Worm (Caenorhabditis elegans): Measurements from ENCODE around the gene prp-9.

Gene prp-9

ce11 chrII:8483124-8483792, 41.9 kb downstream of the prp-9 start:
- TF ChIP-seq dmd-4 (tag; optimal IDR thresholded peaks at IDR 0.05; ENCODE audit: borderline replicate concordance): no peak
- no peak for TF ChIP-seq nhr-11 (tag; optimal IDR thresholded peaks at IDR 0.05)
- TF ChIP-seq ceh-22 (tag; optimal IDR thresholded peaks at IDR 0.05): no peak
- no peak for TF ChIP-seq F13H6.1 (tag; optimal IDR thresholded peaks at IDR 0.05)
- TF ChIP-seq fkh-10 (GFP tag; optimal IDR thresholded peaks at IDR 0.05): no peak
- no peak for TF ChIP-seq hlh-6 (tag; optimal IDR thresholded peaks at IDR 0.05)
- no peak for TF ChIP-seq Y22D7AL.16 (tag; optimal IDR thresholded peaks at IDR 0.05)
- no peak for TF ChIP-seq K09A11.1 (tag; optimal IDR thresholded peaks at IDR 0.05; ENCODE audit: insufficient read depth)
- TF ChIP-seq C38D4.7 (GFP tag; optimal IDR thresholded peaks at IDR 0.05): no peak
- TF ChIP-seq ceh-6 (GFP tag; optimal IDR thresholded peaks at IDR 0.05): no peak
- TF ChIP-seq ttx-3 (tag; optimal IDR thresholded peaks at IDR 0.05): no peak
- TF ChIP-seq pax-1 (tag; optimal IDR thresholded peaks at IDR 0.05): no peak
- no peak for TF ChIP-seq pat-9 (tag; optimal IDR thresholded peaks at IDR 0.05)
- no peak for TF ChIP-seq zip-5 (tag; optimal IDR thresholded peaks at IDR 0.05)
- no peak for TF ChIP-seq pha-2 (tag; optimal IDR thresholded peaks at IDR 0.05)
- TF ChIP-seq nfya-1 (tag; optimal IDR thresholded peaks at IDR 0.05): peak; percentile 0
- TF ChIP-seq lin-11 (tag; optimal IDR thresholded peaks at IDR 0.05): no peak
- TF ChIP-seq unc-42 (tag; optimal IDR thresholded peaks at IDR 0.05): peak; percentile 31
- no peak for TF ChIP-seq pag-3 (tag; optimal IDR thresholded peaks at IDR 0.05; ENCODE audit: borderline replicate concordance)
- TF ChIP-seq dve-1 (tag; optimal IDR thresholded peaks at IDR 0.05): peak; percentile 4
- TF ChIP-seq lim-6 (tag; optimal IDR thresholded peaks at IDR 0.05): no peak
- TF ChIP-seq hlh-15 (tag; optimal IDR thresholded peaks at IDR 0.05): no peak
- no peak for TF ChIP-seq ztf-16 (tag; optimal IDR thresholded peaks at IDR 0.05)
- no peak for TF ChIP-seq ets-4 (tag; optimal IDR thresholded peaks at IDR 0.05)
- TF ChIP-seq sox-4 (tag; optimal IDR thresholded peaks at IDR 0.05): no peak
- TF ChIP-seq ceh-48 (tag; optimal IDR thresholded peaks at IDR 0.05): no peak

ce11 chrII:8481731-8482253, 43.4 kb downstream of the prp-9 start, which contains the start of gene M05D6.5:
M05D6.5 (minus strand) TSS chrII:8482203.
- TF ChIP-seq pax-1 (tag; optimal IDR thresholded peaks at IDR 0.05): no peak
- TF ChIP-seq dmd-4 (tag; optimal IDR thresholded peaks at IDR 0.05; ENCODE audit: borderline replicate concordance): no peak
- TF ChIP-seq syd-9 (tag; optimal IDR thresholded peaks at IDR 0.05): no peak
- TF ChIP-seq hlh-13 (GFP tag; optimal IDR thresholded peaks at IDR 0.05): no peak
- no peak for TF ChIP-seq lim-6 (tag; optimal IDR thresholded peaks at IDR 0.05)
- no peak for TF ChIP-seq nfya-1 (tag; optimal IDR thresholded peaks at IDR 0.05)
- TF ChIP-seq fax-1 (tag; optimal IDR thresholded peaks at IDR 0.05): no peak
- no peak for TF ChIP-seq tbx-2 (tag; optimal IDR thresholded peaks at IDR 0.05)

ce11 chrII:8481033-8481708, 44.0 kb downstream of the prp-9 start:
- TF ChIP-seq rnt-1 (tag; optimal IDR thresholded peaks at IDR 0.05) (peak; percentile 11), unc-55 (GFP tag; optimal IDR thresholded peaks at IDR 0.05) (peak; percentile 30), elt-2 (tag; optimal IDR thresholded peaks at IDR 0.05) (peak; percentile 21), pax-1 (tag; optimal IDR thresholded peaks at IDR 0.05) (peak; percentile 74), ceh-18 (tag; optimal IDR thresholded peaks at IDR 0.05) (no peak)

- TF ChIP-seq madf-2 (tag; optimal IDR thresholded peaks at IDR 0.05) (no peak), pax-1 (tag; optimal IDR thresholded peaks at IDR 0.05) (no peak), ceh-24 (tag; optimal IDR thresholded peaks at IDR 0.05) (no peak), zip-5 (tag; optimal IDR thresholded peaks at IDR 0.05) (no peak), C08G9.2 (tag; optimal IDR thresholded peaks at IDR 0.05) (no peak), ztf-16 (tag; optimal IDR thresholded peaks at IDR 0.05) (no peak), nhr-232 (tag; optimal IDR thresholded peaks at IDR 0.05) (no peak), elt-2 (tag; optimal IDR thresholded peaks at IDR 0.05) (no peak), eyg-1 (tag; optimal IDR thresholded peaks at IDR 0.05) (no peak), ceh-45 (GFP tag; IDR thresholded peaks at IDR 0.05) (no peak), K02D7.2 (tag; optimal IDR thresholded peaks at IDR 0.05) (no peak), ceh-6 (GFP tag; optimal IDR thresholded peaks at IDR 0.05) (no peak), syd-9 (tag; optimal IDR thresholded peaks at IDR 0.05) (no peak), sox-2 (GFP tag; IDR thresholded peaks at IDR 0.05) (no peak)
Observed at ce11 chrII:8480166-8480565, 45.0 kb downstream of the prp-9 start, which contains the start of gene lact-4. lact-4 (minus strand) TSS chrII:8480478.
